Worm (Caenorhabditis elegans): Measurements from ENCODE around the gene C18A3.7.

DNA sequence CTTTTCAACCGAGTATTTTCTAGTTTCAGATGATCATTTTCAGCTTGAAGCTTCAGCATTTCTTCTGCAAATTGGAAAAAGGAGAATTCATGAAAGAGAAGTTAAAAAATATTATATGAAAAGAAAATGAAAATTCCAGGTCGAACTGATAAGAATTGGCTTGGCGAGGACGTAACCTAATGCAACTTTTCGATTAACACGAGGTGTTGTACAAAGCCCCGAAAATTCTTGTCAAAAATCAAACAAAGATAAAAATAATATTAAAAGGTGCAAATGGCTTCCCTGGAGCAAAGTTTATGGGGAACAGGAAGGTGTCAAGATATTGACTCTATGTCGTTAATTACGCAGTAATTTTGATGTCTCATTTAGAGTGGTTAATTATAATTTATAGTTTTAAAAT is 14.1 kb upstream of the C18A3.7 start:
- TF ChIP-seq elt-3 (tag; optimal IDR thresholded peaks at IDR 0.05) (no peak), nhr-12 (tag; optimal IDR thresholded peaks at IDR 0.05) (no peak)

All from whole organism, mixed stage, embryonic.